Fruit fly (Drosophila melanogaster): ENCODE measurements around the gene Sfmbt.

Sfmbt gene

DNA sequence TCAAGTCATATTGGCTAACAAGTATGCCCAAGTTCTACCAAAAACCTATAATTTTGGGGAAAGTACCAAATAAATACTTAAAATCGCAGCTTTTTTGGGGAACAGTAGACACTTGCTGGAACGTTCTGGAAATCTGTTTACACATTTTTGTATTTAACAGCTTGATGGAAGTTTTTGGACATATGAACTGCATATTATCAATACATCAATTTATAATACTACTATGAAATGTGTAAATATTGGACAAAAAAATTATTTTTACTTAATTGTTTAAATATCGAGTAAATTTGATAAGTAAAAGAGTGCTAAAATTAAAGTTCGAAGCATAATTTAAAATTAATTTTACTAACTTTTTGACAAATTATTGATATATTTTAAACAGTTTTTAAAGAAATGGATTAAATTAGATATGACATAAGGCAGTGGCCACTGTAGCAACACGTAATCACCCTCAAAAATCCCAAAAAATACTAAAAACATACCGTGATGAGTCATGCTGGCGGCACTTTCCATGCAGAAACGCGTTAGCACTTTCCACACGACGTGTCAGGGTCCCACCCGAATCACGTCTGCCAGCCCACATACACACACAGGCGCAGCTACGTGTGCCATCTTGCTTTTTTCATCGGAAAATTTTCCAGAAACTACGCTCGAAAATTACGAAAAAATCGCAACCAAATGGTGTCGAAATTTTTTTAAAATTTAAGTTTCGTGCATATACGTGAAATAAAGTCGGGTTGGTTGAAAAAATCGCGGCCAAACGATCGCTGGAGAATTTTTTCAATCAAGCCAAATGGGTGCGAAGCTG lies 11.4 kb downstream of the Sfmbt start, which contains the start of gene Sirt1 (continued):
- TF ChIP-seq Opbp (GFP tag; IDR thresholded peaks at IDR 0.05; ENCODE audit: partially characterized antibody) (peak; percentile 43; the same call in 1 of the 3 replicates), YL-1 (GFP tag; optimal IDR thresholded peaks at IDR 0.05) (peak; percentile 100), Six4 (GFP tag; optimal IDR thresholded peaks at IDR 0.05) (peak; percentile 83), CG8478 (optimal IDR thresholded peaks at IDR 0.05) (no peak), ATbp (GFP tag; optimal IDR thresholded peaks at IDR 0.05) (peak; percentile 62), Pdp1 (GFP tag; optimal IDR thresholded peaks at IDR 0.05) (peak; percentile 70 to 85), zfh2 (GFP tag; optimal IDR thresholded peaks at IDR 0.05) (peak; percentile 43), BEAF-32 (GFP tag; optimal IDR thresholded peaks at IDR 0.05) (peak; percentile 25), caup (GFP tag; optimal IDR thresholded peaks at IDR 0.05; ENCODE audit: severe bottlenecking) (peak; percentile 68), Nf-YC (tag; optimal IDR thresholded peaks at IDR 0.05) (peak; percentile 85), p53 (GFP tag; optimal IDR thresholded peaks at IDR 0.05) (no peak), CG11247 (GFP tag; IDR thresholded peaks at IDR 0.05) (peak; percentile 57; the same call in 1 of the 2 replicates), CG14667 (GFP tag; IDR thresholded peaks at IDR 0.05) (peak; percentile 73), hbn (GFP tag; IDR thresholded peaks at IDR 0.05; ENCODE audit: partially characterized antibody) (no peak), CTCF (GFP tag; optimal IDR thresholded peaks at IDR 0.05) (no peak), kah (GFP tag; optimal IDR thresholded peaks at IDR 0.05) (peak; percentile 49), Oli (tag; optimal IDR thresholded peaks at IDR 0.05) (peak; percentile 91), Trl (optimal IDR thresholded peaks at IDR 0.05) (no peak), Trl (GFP tag; optimal IDR thresholded peaks at IDR 0.05) (peak; percentile 14), CG15601 (tag; optimal IDR thresholded peaks at IDR 0.05) (peak; percentile 78), grn (GFP tag; optimal IDR thresholded peaks at IDR 0.05) (no peak), CG13775 (GFP tag; optimal IDR thresholded peaks at IDR 0.05) (peak; percentile 91), nmo (GFP tag; optimal IDR thresholded peaks at IDR 0.05) (peak; percentile 95), nom (GFP tag; optimal IDR thresholded peaks at IDR 0.05) (peak; percentile 64), sqz (GFP tag; optimal IDR thresholded peaks at IDR 0.05) (no peak), Hr51 (GFP tag; optimal IDR thresholded peaks at IDR 0.05) (peak; percentile 7 to 89), MBD-R2 (GFP tag; IDR thresholded peaks at IDR 0.05) (no peak), CG11398 (GFP tag; optimal IDR thresholded peaks at IDR 0.05) (no peak), CG17802 (tag; optimal IDR thresholded peaks at IDR 0.05) (no peak), ftz-f1 (GFP tag; optimal IDR thresholded peaks at IDR 0.05) (no peak), Sry-β (GFP tag; optimal IDR thresholded peaks at IDR 0.05) (peak; percentile 0), Abd-B (GFP tag; optimal IDR thresholded peaks at IDR 0.05) (peak; percentile 92), CG6272 (GFP tag; IDR thresholded peaks at IDR 0.05) (peak; percentile 63), CG18011 (GFP tag; optimal IDR thresholded peaks at IDR 0.05) (peak; percentile 47), bcd (GFP tag; optimal IDR thresholded peaks at IDR 0.05) (peak; percentile 91), dysf (GFP tag; IDR thresholded peaks at IDR 0.05) (peak; percentile 90), usp (GFP tag; optimal IDR thresholded peaks at IDR 0.05) (no peak), CG12219 (GFP tag; optimal IDR thresholded peaks at IDR 0.05) (peak; percentile 16), dmrt99B (tag; optimal IDR thresholded peaks at IDR 0.05) (no peak), jigr1 (GFP tag; IDR thresholded peaks at IDR 0.05) (peak; percentile 70; the same call in 1 of the 3 replicates), CG12104 (GFP tag; optimal IDR thresholded peaks at IDR 0.05) (peak; percentile 88), gro (GFP tag; optimal IDR thresholded peaks at IDR 0.05) (peak; percentile 48), Aef1 (GFP tag; IDR thresholded peaks at IDR 0.05) (peak; percentile 71; the same call in 2 of the 3 replicates), CG6813 (GFP tag; optimal IDR thresholded peaks at IDR 0.05) (peak; percentile 73), tna (GFP tag; IDR thresholded peaks at IDR 0.05; ENCODE audit: partially characterized antibody) (no peak), Mes4 (GFP tag; optimal IDR thresholded peaks at IDR 0.05) (no peak), sima (GFP tag; optimal IDR thresholded peaks at IDR 0.05) (no peak), CG7928 (GFP tag; optimal IDR thresholded peaks at IDR 0.05) (peak; percentile 51), fd102C (GFP tag; optimal IDR thresholded peaks at IDR 0.05) (no peak)
